Worm (Caenorhabditis elegans): ENCODE results near the gene eef-1G.

DNA sequence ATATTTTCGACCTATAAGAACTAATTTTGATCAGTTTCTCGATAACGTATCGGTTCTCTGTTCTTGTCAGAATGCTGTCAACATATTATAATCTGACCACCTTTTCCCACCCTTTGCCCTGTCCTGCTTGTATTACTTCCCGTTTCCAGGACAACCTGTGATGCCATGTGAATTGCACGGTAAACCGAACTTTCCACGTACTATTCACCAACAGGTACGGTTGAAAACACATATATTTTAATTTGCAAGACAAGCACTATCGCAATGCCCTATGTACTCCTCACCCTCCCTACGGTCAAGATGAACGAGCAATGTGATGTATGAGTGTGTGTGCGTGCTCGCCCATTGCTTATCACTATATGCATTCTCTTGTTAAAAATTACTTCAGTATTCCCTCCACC, 43.6 kb downstream of the eef-1G start:
- TF ChIP-seq tbx-11 (GFP tag; IDR thresholded peaks at IDR 0.05) (no peak), pes-1 (GFP tag; IDR thresholded peaks at IDR 0.05) (no peak), ama-1 (optimal IDR thresholded peaks at IDR 0.05) (no peak), tbx-37 (GFP tag; conservative IDR thresholded peaks at IDR 0.05) (no peak), B0310.2 (tag; optimal IDR thresholded peaks at IDR 0.05) (no peak), ceh-36 (tag; optimal IDR thresholded peaks at IDR 0.05) (no peak), scrt-1 (GFP tag; IDR thresholded peaks at IDR 0.05) (no peak), ceh-13 (GFP tag; optimal IDR thresholded peaks at IDR 0.05) (no peak)

Measured in whole organism, early embryonic.